Fruit fly (Drosophila melanogaster) whole organism, embryonic: Measurements from ENCODE around the gene pim.
A peak's percentile ranks its signal among the peaks of the same experiment; 100 is the strongest.

ENCODE experiments used
- Antp ChIP-seq: fragments of 200-800 bp; sonication (Bioruptor generic); optimal IDR thresholded peaks from 3 replicates; lab custom pipeline; 2016; ENCODE audit warnings: missing biosample characterization, missing genetic modification characterization
- Atf-2 ChIP-seq: fragments of 200-800 bp; sonication (Bioruptor generic); optimal IDR thresholded peaks from 2 replicates; lab custom pipeline; 2016; ENCODE audit warnings: missing biosample characterization, missing genetic modification characterization
- CG11247 ChIP-seq: fragments of 200-800 bp; sonication (Bioruptor generic); IDR thresholded peaks from 2 replicates; pipeline ENCODE4 v1.3.6; 2022; ENCODE audit warnings: missing biosample characterization, missing genetic modification characterization
- CG11398 ChIP-seq: fragments of 200-800 bp; sonication (Bioruptor generic); optimal IDR thresholded peaks from 2 replicates; lab custom pipeline; 2016; ENCODE audit warnings: missing biosample characterization, missing genetic modification characterization
- CG12155 ChIP-seq: fragments of 200-800 bp; sonication (Bioruptor generic); optimal IDR thresholded peaks from 3 replicates; lab custom pipeline; 2016; ENCODE audit warnings: missing biosample characterization, missing genetic modification characterization
- CG12299 ChIP-seq: fragments of 200-800 bp; sonication (Bioruptor generic); optimal IDR thresholded peaks from 2 replicates; lab custom pipeline; 2018; ENCODE audit warnings: missing biosample characterization, mild to moderate bottlenecking, missing genetic modification characterization
- CG12659 ChIP-seq: fragments of 200-800 bp; sonication (Bioruptor generic); optimal IDR thresholded peaks from 3 replicates; lab custom pipeline; 2017; ENCODE audit warnings: mild to moderate bottlenecking, missing biosample characterization, missing genetic modification reagents, missing genetic modification characterization
- CG13123 ChIP-seq: fragments of 200-800 bp; sonication (Bioruptor generic); optimal IDR thresholded peaks from 2 replicates; lab custom pipeline; 2016; ENCODE audit warnings: missing biosample characterization, missing genetic modification characterization
- CG14014 ChIP-seq: fragments of 200-800 bp; sonication (Bioruptor generic); IDR thresholded peaks from 2 replicates; pipeline ENCODE4 v1.3.6; 2022; ENCODE audit warnings: missing biosample characterization, missing genetic modification characterization
- CG14710 ChIP-seq: fragments of 200-800 bp; sonication (Bioruptor generic); optimal IDR thresholded peaks from 3 replicates; lab custom pipeline; 2019; ENCODE audit warnings: missing biosample characterization, mild to moderate bottlenecking, missing genetic modification characterization, moderate library complexity
- CG15601 ChIP-seq: fragments of 200-800 bp; sonication (Bioruptor generic); optimal IDR thresholded peaks from 3 replicates; lab custom pipeline; 2019; ENCODE audit warnings: missing biosample characterization, mild to moderate bottlenecking, missing genetic modification characterization, moderate library complexity
- CG18262 ChIP-seq: fragments of 200-800 bp; optimal IDR thresholded peaks from 3 replicates; lab custom pipeline; 2019; ENCODE audit warnings: missing biosample characterization, mild to moderate bottlenecking, missing genetic modification characterization, moderate library complexity
- CG2712 ChIP-seq: fragments of 200-800 bp; optimal IDR thresholded peaks from 3 replicates; lab custom pipeline; 2019; ENCODE audit warnings: missing biosample characterization, mild to moderate bottlenecking, missing genetic modification characterization, moderate library complexity
- CG34376 ChIP-seq: fragments of 200-800 bp; sonication (Bioruptor generic); optimal IDR thresholded peaks from 2 replicates; lab custom pipeline; 2018; ENCODE audit warnings: missing biosample characterization, mild to moderate bottlenecking, missing genetic modification characterization
- CG7786 ChIP-seq: fragments of 200-800 bp; sonication (Bioruptor generic); optimal IDR thresholded peaks from 2 replicates; lab custom pipeline; 2016; ENCODE audit warnings: missing biosample characterization, missing genetic modification characterization
- CG7928 ChIP-seq: fragments of 200-800 bp; sonication (Bioruptor generic); optimal IDR thresholded peaks from 2 replicates; lab custom pipeline; 2017; ENCODE audit warnings: missing biosample characterization, mild to moderate bottlenecking, missing genetic modification characterization
- CTCF ChIP-seq: fragments of 200-800 bp; sonication (Bioruptor generic); optimal IDR thresholded peaks from 2 replicates; lab custom pipeline; 2017; ENCODE audit warnings: missing biosample characterization, mild to moderate bottlenecking, missing genetic modification characterization, moderate library complexity
- D19A ChIP-seq: fragments of 200-800 bp; optimal IDR thresholded peaks from 3 replicates; lab custom pipeline; 2019; ENCODE audit warnings: missing biosample characterization, mild to moderate bottlenecking, missing genetic modification characterization, moderate library complexity
- D19B ChIP-seq: fragments of 200-800 bp; sonication (Bioruptor generic); optimal IDR thresholded peaks from 2 replicates; lab custom pipeline; 2017; ENCODE audit warnings: missing biosample characterization, mild to moderate bottlenecking, missing genetic modification characterization
- Dbx ChIP-seq: fragments of 200-800 bp; sonication (Bioruptor generic); IDR thresholded peaks from 3 replicates; pipeline ENCODE4 v1.3.6; 2022; ENCODE audit warnings: missing biosample characterization, missing genetic modification characterization
- Deaf1 ChIP-seq: fragments of 200-800 bp; optimal IDR thresholded peaks from 3 replicates; lab custom pipeline; 2019; ENCODE audit warnings: missing biosample characterization, mild to moderate bottlenecking, missing genetic modification characterization, moderate library complexity
- Dek ChIP-seq: fragments of 200-800 bp; sonication (Bioruptor generic); optimal IDR thresholded peaks from 3 replicates; lab custom pipeline; 2019; ENCODE audit warnings: missing biosample characterization, mild to moderate bottlenecking, missing genetic modification characterization, moderate library complexity
- Fer3 ChIP-seq: fragments of 200-800 bp; sonication (Bioruptor generic); optimal IDR thresholded peaks from 2 replicates; lab custom pipeline; 2018; ENCODE audit warnings: missing biosample characterization, mild to moderate bottlenecking, missing genetic modification characterization, moderate library complexity
- HLHmδ ChIP-seq: fragments of 200-800 bp; sonication (Bioruptor generic); optimal IDR thresholded peaks from 2 replicates; lab custom pipeline; 2018; ENCODE audit warnings: missing biosample characterization, mild to moderate bottlenecking, missing genetic modification characterization, moderate library complexity
- Hr78 ChIP-seq, 2 experiments: fragments of 200-800 bp in 1 of 2; fragments of >200 bp in 1 of 2; sonication (Bioruptor generic) in 1 of 2; optimal IDR thresholded peaks; 2 replicates each; lab custom pipeline; 2017 to 2019; ENCODE audit warnings: missing biosample characterization in 2 of 2, missing genetic modification characterization in 2 of 2, mild to moderate bottlenecking in 1 of 2, moderate library complexity in 1 of 2
- NK7.1 ChIP-seq: fragments of 200-800 bp; sonication (Bioruptor generic); optimal IDR thresholded peaks from 3 replicates; lab custom pipeline; 2016; ENCODE audit warnings: missing biosample characterization, missing genetic modification characterization
- Nf-YC ChIP-seq: fragments of 200-800 bp; optimal IDR thresholded peaks from 3 replicates; lab custom pipeline; 2019; ENCODE audit warnings: missing biosample characterization, mild to moderate bottlenecking, missing genetic modification characterization, moderate library complexity
- NfI ChIP-seq: fragments of 200-800 bp; sonication (Bioruptor generic); optimal IDR thresholded peaks from 3 replicates; lab custom pipeline; 2018; ENCODE audit warnings: missing biosample characterization, mild to moderate bottlenecking, missing genetic modification characterization, moderate library complexity
- Oaz ChIP-seq: fragments of 200-800 bp; sonication (Bioruptor generic); IDR thresholded peaks from 2 replicates; pipeline ENCODE4 v1.3.6; 2022; ENCODE audit warnings: missing biosample characterization, missing genetic modification characterization
- Oli ChIP-seq: fragments of 200-800 bp; sonication (Bioruptor generic); optimal IDR thresholded peaks from 2 replicates; lab custom pipeline; 2018; ENCODE audit warnings: missing biosample characterization, mild to moderate bottlenecking, missing genetic modification characterization, moderate library complexity
- Pdp1 ChIP-seq, 2 experiments: fragments of 200-800 bp; sonication (Bioruptor generic); optimal IDR thresholded peaks; 3 replicates each; lab custom pipeline; 2016; ENCODE audit warnings: missing biosample characterization in 2 of 2, missing genetic modification characterization in 2 of 2, mild to moderate bottlenecking in 1 of 2, moderate library complexity in 1 of 2
- Ptx1 ChIP-seq: fragments of 200-800 bp; sonication (Bioruptor generic); IDR thresholded peaks from 2 replicates; pipeline ENCODE4 v1.3.6; 2022; ENCODE audit warnings: missing biosample characterization, missing genetic modification characterization
- ab ChIP-seq: fragments of 200-800 bp; sonication (Bioruptor generic); optimal IDR thresholded peaks from 2 replicates; lab custom pipeline; 2016; ENCODE audit warnings: missing biosample characterization, missing genetic modification characterization
- az2 ChIP-seq: fragments of 200-800 bp; sonication (Bioruptor generic); optimal IDR thresholded peaks from 3 replicates; lab custom pipeline; 2016; ENCODE audit warnings: missing biosample characterization, missing genetic modification characterization
- cas ChIP-seq: fragments of 200-800 bp; sonication (Bioruptor generic); IDR thresholded peaks from 2 replicates; pipeline ENCODE4 v1.3.6; 2022; ENCODE audit warnings: missing biosample characterization, missing genetic modification characterization
- caup ChIP-seq: fragments of 200-800 bp; sonication (Bioruptor generic); optimal IDR thresholded peaks from 3 replicates; lab custom pipeline; 2017; ENCODE audit warnings: missing biosample characterization, mild to moderate bottlenecking, missing genetic modification characterization, moderate library complexity; ENCODE audit not compliant: severe bottlenecking
- cg ChIP-seq: fragments of 200-800 bp; sonication (Bioruptor generic); optimal IDR thresholded peaks from 3 replicates; lab custom pipeline; 2019; ENCODE audit warnings: missing biosample characterization, mild to moderate bottlenecking, missing genetic modification characterization, moderate library complexity
- croc ChIP-seq: fragments of 200-800 bp; sonication (Bioruptor generic); conservative IDR thresholded peaks from 3 replicates; pipeline ENCODE4 v1.3.6; 2022; ENCODE audit warnings: missing biosample characterization, missing genetic modification characterization
- dati ChIP-seq: fragments of 200-800 bp; sonication (Bioruptor generic); IDR thresholded peaks from 2 replicates; pipeline ENCODE4 v1.3.6; 2022; ENCODE audit warnings: missing biosample characterization, missing genetic modification characterization
- dm ChIP-seq: fragments of 200-800 bp; sonication (Bioruptor generic); optimal IDR thresholded peaks from 3 replicates; lab custom pipeline; 2016; ENCODE audit warnings: missing biosample characterization, missing genetic modification characterization
- fd102C ChIP-seq: fragments of 200-800 bp; sonication (Bioruptor generic); optimal IDR thresholded peaks from 2 replicates; lab custom pipeline; 2018; ENCODE audit warnings: missing biosample characterization, mild to moderate bottlenecking, missing genetic modification characterization, moderate library complexity
- fd3F ChIP-seq: fragments of 200-800 bp; sonication (Bioruptor generic); optimal IDR thresholded peaks from 2 replicates; lab custom pipeline; 2018; ENCODE audit warnings: missing biosample characterization, mild to moderate bottlenecking, missing genetic modification characterization, moderate library complexity
- ftz-f1 ChIP-seq: fragments of 200-800 bp; sonication (Bioruptor generic); optimal IDR thresholded peaks from 2 replicates; lab custom pipeline; 2016; ENCODE audit warnings: missing biosample characterization, missing genetic modification characterization
- insv ChIP-seq, 2 experiments: fragments of 200-800 bp; sonication (Bioruptor generic); optimal IDR thresholded peaks; 3 replicates each; lab custom pipeline; 2016 to 2018; ENCODE audit warnings: missing biosample characterization in 2 of 2, missing genetic modification characterization in 2 of 2
- jigr1 ChIP-seq: fragments of 200-800 bp; sonication (Bioruptor generic); IDR thresholded peaks from 3 replicates; pipeline ENCODE4 v1.3.6; 2022; ENCODE audit warnings: missing biosample characterization, missing genetic modification characterization
- mam ChIP-seq: fragments of 200-800 bp; sonication (Bioruptor generic); optimal IDR thresholded peaks from 3 replicates; lab custom pipeline; 2016; ENCODE audit warnings: missing biosample characterization, missing genetic modification characterization
- nerfin-1 ChIP-seq: fragments of 200-800 bp; sonication (Bioruptor generic); optimal IDR thresholded peaks from 3 replicates; lab custom pipeline; 2019; ENCODE audit warnings: missing biosample characterization, mild to moderate bottlenecking, missing genetic modification characterization, moderate library complexity
- scrt ChIP-seq: fragments of 200-800 bp; sonication (Bioruptor generic); optimal IDR thresholded peaks from 2 replicates; lab custom pipeline; 2018; ENCODE audit warnings: missing biosample characterization, mild to moderate bottlenecking, missing genetic modification characterization, moderate library complexity
- stc ChIP-seq: fragments of 200-800 bp; sonication (Bioruptor generic); IDR thresholded peaks from 2 replicates; pipeline ENCODE4 v1.3.6; 2022; ENCODE audit warnings: missing biosample characterization, missing genetic modification characterization
- unc-4 ChIP-seq: fragments of 200-800 bp; sonication (Bioruptor generic); IDR thresholded peaks from 2 replicates; pipeline ENCODE4 v1.3.6; 2022; ENCODE audit warnings: missing biosample characterization, missing genetic modification characterization; ENCODE audit not compliant: partially characterized antibody
- zf30C ChIP-seq: fragments of 200-800 bp; sonication (Bioruptor generic); optimal IDR thresholded peaks from 3 replicates; lab custom pipeline; 2018; ENCODE audit warnings: missing biosample characterization, mild to moderate bottlenecking, missing genetic modification characterization

pim gene

dm6 chr2L:10356508-10356907 is 6.3 kb upstream of the pim start, which contains the start of the genes CtsL4 and ClpP (continued):
- peak; percentile 55 for TF ChIP-seq CG2712 (tag; lab: Kevin White, UChicago)
- peak in 1 of 2 experiments; percentile 9 for TF ChIP-seq insv (GFP tag; optimal IDR thresholded peaks at IDR 0.05; lab: Kevin White, UChicago)
- TF ChIP-seq CTCF (GFP tag; lab: Kevin White, UChicago): no peak
- no peak for TF ChIP-seq unc-4 (GFP tag; lab: Robert Waterston, UW)
- no peak for TF ChIP-seq NK7.1 (GFP tag; lab: Kevin White, UChicago)
- peak; percentile 57 for TF ChIP-seq CG18262 (tag; lab: Kevin White, UChicago)
- TF ChIP-seq CG14014: no peak
- peak; percentile 39 for TF ChIP-seq CG12299
- TF ChIP-seq CG34376: peak; percentile 3
- TF ChIP-seq Hr78 (GFP tag; optimal IDR thresholded peaks at IDR 0.05; lab: Kevin White, UChicago): no peak
- no peak for TF ChIP-seq caup (GFP tag; lab: Kevin White, UChicago)
- TF ChIP-seq Oli (tag; lab: Kevin White, UChicago): peak; percentile 45
- no peak for TF ChIP-seq CG13123
- TF ChIP-seq ftz-f1 (GFP tag; lab: Kevin White, UChicago): no peak
- peak; percentile 67 for TF ChIP-seq CG14710
- no peak for TF ChIP-seq scrt (GFP tag; lab: Kevin White, UChicago)
- peak; percentile 42 for TF ChIP-seq fd3F (GFP tag; lab: Kevin White, UChicago)
- no peak for TF ChIP-seq fd102C (GFP tag; lab: Kevin White, UChicago)
- peak; percentile 56 for TF ChIP-seq nerfin-1 (tag; lab: Kevin White, UChicago)
- TF ChIP-seq NfI (GFP tag; lab: Kevin White, UChicago): peak; percentile 18
- TF ChIP-seq CG15601 (tag; lab: Kevin White, UChicago): peak; percentile 39
- no peak for TF ChIP-seq CG11247 (GFP tag; lab: Robert Waterston, UW)
- TF ChIP-seq Oaz (GFP tag; lab: Robert Waterston, UW): no peak; the same call in 1 of the 2 replicates
- no peak for TF ChIP-seq cas (GFP tag; lab: Robert Waterston, UW)
- TF ChIP-seq Pdp1 (GFP tag; optimal IDR thresholded peaks at IDR 0.05; lab: Kevin White, UChicago): peak; percentile 29 to 97
- peak; percentile 48 for TF ChIP-seq Antp
- TF ChIP-seq az2 (GFP tag; lab: Kevin White, UChicago): peak; percentile 52
- TF ChIP-seq D19A (tag; lab: Kevin White, UChicago): peak; percentile 74
- TF ChIP-seq ab (GFP tag; lab: Kevin White, UChicago): no peak
- TF ChIP-seq CG12155 (GFP tag; lab: Kevin White, UChicago): peak; percentile 32
- no peak for TF ChIP-seq CG7928
- no peak for TF ChIP-seq cg (GFP tag; lab: Kevin White, UChicago)
- TF ChIP-seq Nf-YC (tag; lab: Kevin White, UChicago): peak; percentile 49
- no peak for TF ChIP-seq dati (GFP tag; lab: Robert Waterston, UW)
- peak; percentile 60 for TF ChIP-seq Ptx1
- no peak; the same call in 2 of the 3 replicates for TF ChIP-seq croc
- peak; percentile 33 for TF ChIP-seq Dek (tag; lab: Kevin White, UChicago)
- TF ChIP-seq dm: no peak
- peak; percentile 26 for TF ChIP-seq Fer3
- no peak for TF ChIP-seq HLHmδ (GFP tag; lab: Kevin White, UChicago)
- TF ChIP-seq Atf-2 (GFP tag; lab: Kevin White, UChicago): no peak
- TF ChIP-seq Deaf1: no peak
- peak; percentile 76 for TF ChIP-seq CG12659 (GFP tag; lab: Kevin White, UChicago)
- TF ChIP-seq CG11398 (GFP tag; lab: Kevin White, UChicago): no peak
- TF ChIP-seq zf30C (GFP tag; lab: Kevin White, UChicago): no peak
- peak; percentile 47 for TF ChIP-seq mam
- no peak for TF ChIP-seq jigr1 (GFP tag; lab: Robert Waterston, UW)
- no peak for TF ChIP-seq Dbx
- TF ChIP-seq D19B (GFP tag; lab: Kevin White, UChicago): peak; percentile 81
- 0 out of 2 replicates have a peak, but pooled peaks have one; percentile 23 for TF ChIP-seq stc (GFP tag; lab: Robert Waterston, UW)
- TF ChIP-seq CG7786 (GFP tag; lab: Kevin White, UChicago): peak; percentile 11
